Fruit fly (Drosophila melanogaster): ENCODE measurements around the gene hemo.

hemo gene

DNA sequence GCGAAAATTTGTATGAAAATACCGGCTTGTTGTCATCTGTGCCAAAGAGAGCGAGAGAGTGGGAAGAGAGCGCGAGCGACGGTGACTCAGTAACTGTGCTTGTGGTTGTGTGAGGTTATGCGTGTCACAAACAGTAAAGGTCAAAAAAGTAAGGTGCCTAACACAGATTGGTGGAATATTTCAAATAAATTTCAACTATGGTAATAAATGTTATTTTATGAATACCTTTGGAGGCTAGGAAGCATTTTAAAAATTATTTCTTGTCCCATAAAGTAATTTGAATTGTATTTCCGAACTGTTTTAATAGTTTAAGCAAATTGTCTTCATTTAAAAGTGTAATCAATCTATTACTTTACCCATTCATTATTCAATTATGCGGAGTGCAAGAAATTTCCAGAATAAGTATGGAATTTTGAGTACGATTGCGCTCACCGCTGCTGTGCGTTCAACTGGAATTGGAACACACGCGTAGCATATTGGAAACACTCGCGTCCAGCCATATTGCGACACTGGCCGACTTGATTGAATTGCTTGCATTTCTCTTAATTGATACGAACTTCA lies 8.8 kb upstream of the hemo start (continued):
- peak; percentile 90 for TF ChIP-seq ERR (GFP tag; optimal IDR thresholded peaks at IDR 0.05)
- peak; percentile 91 for TF ChIP-seq esg (GFP tag; conservative IDR thresholded peaks at IDR 0.05)
- peak; percentile 93 for TF ChIP-seq Dbx (GFP tag; IDR thresholded peaks at IDR 0.05)
- peak; percentile 63; the same call in 1 of the 2 replicates for TF ChIP-seq gt (GFP tag; IDR thresholded peaks at IDR 0.05)
- peak; percentile 65 for TF ChIP-seq CG15696 (tag; optimal IDR thresholded peaks at IDR 0.05)
- peak; percentile 95 for TF ChIP-seq Ssrp (tag; optimal IDR thresholded peaks at IDR 0.05)
- TF ChIP-seq CG17568 (GFP tag; optimal IDR thresholded peaks at IDR 0.05) = peak; percentile 92
- TF ChIP-seq emc (GFP tag; optimal IDR thresholded peaks at IDR 0.05) = peak; percentile 54
- peak; percentile 84 for TF ChIP-seq Aef1 (GFP tag; IDR thresholded peaks at IDR 0.05)
- TF ChIP-seq CG31365 (tag; optimal IDR thresholded peaks at IDR 0.05) = peak; percentile 68
- peak; percentile 93 for TF ChIP-seq CG1529 (GFP tag; optimal IDR thresholded peaks at IDR 0.05)
- no peak for TF ChIP-seq pros (GFP tag; optimal IDR thresholded peaks at IDR 0.05)
- TF ChIP-seq CG4404 (GFP tag; IDR thresholded peaks at IDR 0.05) = peak; percentile 82
- TF ChIP-seq Sin3A (optimal IDR thresholded peaks at IDR 0.05) = no peak
- peak; percentile 70 for TF ChIP-seq Neu2 (GFP tag; optimal IDR thresholded peaks at IDR 0.05; ENCODE audit: borderline replicate concordance)
- peak; percentile 88 for TF ChIP-seq Abd-B (GFP tag; optimal IDR thresholded peaks at IDR 0.05)
- no peak for TF ChIP-seq CG14860 (GFP tag; IDR thresholded peaks at IDR 0.05; ENCODE audit: partially characterized antibody)
- peak; percentile 96 for TF ChIP-seq Hsf (GFP tag; optimal IDR thresholded peaks at IDR 0.05)
- TF ChIP-seq chif (GFP tag; optimal IDR thresholded peaks at IDR 0.05) = peak; percentile 93 to 94
- peak; percentile 94 for TF ChIP-seq CG16863 (GFP tag; optimal IDR thresholded peaks at IDR 0.05)
- TF ChIP-seq grau (tag; optimal IDR thresholded peaks at IDR 0.05) = peak; percentile 96
- no peak; the same call in 1 of the 2 replicates for TF ChIP-seq dimm (GFP tag; IDR thresholded peaks at IDR 0.05)
- peak; percentile 93 for TF ChIP-seq NfI (GFP tag; optimal IDR thresholded peaks at IDR 0.05)
- no peak for TF ChIP-seq grn (GFP tag; optimal IDR thresholded peaks at IDR 0.05)
- TF ChIP-seq sna (GFP tag; IDR thresholded peaks at IDR 0.05; ENCODE audit: partially characterized antibody) = no peak
- TF ChIP-seq CG1603 (tag; optimal IDR thresholded peaks at IDR 0.05) = peak; percentile 88
- TF ChIP-seq CG3163 (GFP tag; optimal IDR thresholded peaks at IDR 0.05) = peak; percentile 84
- no peak for TF ChIP-seq sr (GFP tag; IDR thresholded peaks at IDR 0.05)
- peak; percentile 92 for TF ChIP-seq Side (GFP tag; optimal IDR thresholded peaks at IDR 0.05)
- TF ChIP-seq CG3065 (GFP tag; optimal IDR thresholded peaks at IDR 0.05) = peak; percentile 88
- no peak for TF ChIP-seq Lpt (GFP tag; optimal IDR thresholded peaks at IDR 0.05)
- peak; percentile 69 for TF ChIP-seq wek (GFP tag; optimal IDR thresholded peaks at IDR 0.05)
- TF ChIP-seq ind (GFP tag; optimal IDR thresholded peaks at IDR 0.05) = peak; percentile 92
- TF ChIP-seq CG17328 (GFP tag; IDR thresholded peaks at IDR 0.05) = peak; percentile 89
- peak; percentile 89 for TF ChIP-seq CG33557 (GFP tag; optimal IDR thresholded peaks at IDR 0.05)
- peak; percentile 84 for TF ChIP-seq disco-r (GFP tag; optimal IDR thresholded peaks at IDR 0.05)
- TF ChIP-seq CG11247 (GFP tag; IDR thresholded peaks at IDR 0.05) = peak; percentile 80
- peak; percentile 91 for TF ChIP-seq ci (GFP tag; IDR thresholded peaks at IDR 0.05)
- TF ChIP-seq nmo (GFP tag; optimal IDR thresholded peaks at IDR 0.05) = peak; percentile 96
- peak; percentile 90 for TF ChIP-seq CG13296 (GFP tag; optimal IDR thresholded peaks at IDR 0.05)
- peak; percentile 75 for TF ChIP-seq B-H1 (GFP tag; IDR thresholded peaks at IDR 0.05)
- TF ChIP-seq slou (GFP tag; optimal IDR thresholded peaks at IDR 0.05) = peak; percentile 74
- TF ChIP-seq Taf1 (GFP tag; IDR thresholded peaks at IDR 0.05) = peak; percentile 90
- peak; percentile 94 for TF ChIP-seq CG9437 (GFP tag; optimal IDR thresholded peaks at IDR 0.05)
- peak; percentile 74 for TF ChIP-seq otp (GFP tag; IDR thresholded peaks at IDR 0.05)
- peak; percentile 94 for TF ChIP-seq CG3847 (GFP tag; IDR thresholded peaks at IDR 0.05)
- peak; percentile 91 to 95 for TF ChIP-seq Trl (optimal IDR thresholded peaks at IDR 0.05)
- peak; percentile 87 for TF ChIP-seq Trl (GFP tag; optimal IDR thresholded peaks at IDR 0.05)
- TF ChIP-seq unpg (GFP tag; optimal IDR thresholded peaks at IDR 0.05) = peak; percentile 95
- TF ChIP-seq fru (optimal IDR thresholded peaks at IDR 0.05) = no peak
- TF ChIP-seq CG5180 (GFP tag; optimal IDR thresholded peaks at IDR 0.05) = peak; percentile 84
- TF ChIP-seq CG18476 (GFP tag; optimal IDR thresholded peaks at IDR 0.05) = peak; percentile 92
